Fruit fly (Drosophila melanogaster) S2 (cell line): ENCODE results near the gene x16.

Experiments
- CG8478 ChIP-seq: fragments of >200 bp; optimal IDR thresholded peaks from 2 replicates; lab custom pipeline; 2018
- CTCF ChIP-seq, 2 experiments: fragments of >200 bp; optimal IDR thresholded peaks; 2 replicates each; lab custom pipeline; 2018

- TF ChIP-seq CG8478 (lab: Kevin White, UChicago): no peak
- no peak for TF ChIP-seq CTCF (optimal IDR thresholded peaks at IDR 0.05; lab: Kevin White, UChicago)
These were observed 51.7 kb downstream of the x16 start for dm6 chr2L:6868178-6868867.
